Worm (Caenorhabditis elegans) whole organism, L2 larva: ENCODE measurements around the gene fbxa-96.

Source experiments
- C34F6.9 ChIP-seq: fragments of 150-350 bp; optimal IDR thresholded peaks from 2 replicates; lab custom pipeline; 2014; ENCODE audit warnings: missing biosample characterization, missing genetic modification characterization
- F13H6.1 ChIP-seq: sonication (generic microtip); optimal IDR thresholded peaks from 2 replicates; lab custom pipeline; 2016; ENCODE audit warnings: missing genetic modification characterization, missing compliant biosample characterization
- R02D3.7 ChIP-seq: fragments of 150-350 bp; optimal IDR thresholded peaks from 2 replicates; lab custom pipeline; 2014; ENCODE audit warnings: missing biosample characterization, missing genetic modification characterization
- Y55F3AM.14 ChIP-seq: fragments of 200-800 bp; sonication (Bioruptor generic); optimal IDR thresholded peaks from 2 replicates; lab custom pipeline; 2018; ENCODE audit warnings: mild to moderate bottlenecking, missing genetic modification characterization, missing compliant biosample characterization
- ZK546.5 ChIP-seq: sonication (generic microtip); optimal IDR thresholded peaks from 2 replicates; lab custom pipeline; 2017; ENCODE audit warnings: missing biosample characterization, missing genetic modification characterization
- alr-1 ChIP-seq: fragments of 150-350 bp; optimal IDR thresholded peaks from 2 replicates; lab custom pipeline; 2014; ENCODE audit warnings: missing biosample characterization, missing genetic modification characterization
- ceh-16 ChIP-seq: fragments of 150-350 bp; optimal IDR thresholded peaks from 2 replicates; lab custom pipeline; 2014; ENCODE audit warnings: missing biosample characterization, missing genetic modification characterization
- ceh-82 ChIP-seq: fragments of 150-350 bp; optimal IDR thresholded peaks from 2 replicates; lab custom pipeline; 2014; ENCODE audit warnings: missing biosample characterization, missing genetic modification characterization
- crh-2 ChIP-seq: sonication (generic microtip); optimal IDR thresholded peaks from 2 replicates; lab custom pipeline; 2017; ENCODE audit warnings: missing biosample characterization, missing genetic modification characterization
- elt-1 ChIP-seq: fragments of 150-350 bp; optimal IDR thresholded peaks from 2 replicates; lab custom pipeline; 2014; ENCODE audit warnings: missing biosample characterization, missing genetic modification characterization
- lin-11 ChIP-seq: fragments of 150-350 bp; sonication (generic microtip); optimal IDR thresholded peaks from 2 replicates; lab custom pipeline; 2014; ENCODE audit warnings: missing biosample characterization, missing genetic modification characterization, inconsistent platforms, mixed read lengths
- lin-13 ChIP-seq: fragments of 150-350 bp; optimal IDR thresholded peaks from 2 replicates; lab custom pipeline; 2014; ENCODE audit warnings: missing biosample characterization, missing genetic modification reagents, missing genetic modification characterization
- lin-39 ChIP-seq: fragments of 150-350 bp; optimal IDR thresholded peaks from 2 replicates; lab custom pipeline; 2014; ENCODE audit warnings: missing biosample characterization, missing genetic modification reagents, missing genetic modification characterization
- lsy-2 ChIP-seq, 2 experiments: fragments of 150-350 bp in 1 of 2; sonication (generic microtip) in 1 of 2; optimal IDR thresholded peaks; 2 replicates each; lab custom pipeline; 2014 to 2017; ENCODE audit warnings: missing biosample characterization in 2 of 2, missing genetic modification characterization in 2 of 2
- mab-5 ChIP-seq: fragments of 150-350 bp; optimal IDR thresholded peaks from 2 replicates; lab custom pipeline; 2014; ENCODE audit warnings: missing biosample characterization, missing genetic modification characterization
- mdl-1 ChIP-seq, 2 experiments: fragments of 150-350 bp in 1 of 2; sonication (generic microtip) in 1 of 2; optimal IDR thresholded peaks; 2 replicates each; lab custom pipeline; 2017; ENCODE audit warnings: missing biosample characterization in 2 of 2, missing genetic modification characterization in 2 of 2
- nhr-10 ChIP-seq: sonication (generic microtip); optimal IDR thresholded peaks from 2 replicates; lab custom pipeline; 2017; ENCODE audit warnings: missing biosample characterization, missing genetic modification characterization
- nhr-11 ChIP-seq: fragments of 150-350 bp; optimal IDR thresholded peaks from 2 replicates; lab custom pipeline; 2014; ENCODE audit warnings: missing biosample characterization, missing genetic modification characterization
- nhr-129 ChIP-seq: fragments of 150-350 bp; optimal IDR thresholded peaks from 2 replicates; lab custom pipeline; 2014; ENCODE audit warnings: missing biosample characterization, missing genetic modification characterization
- nhr-21 ChIP-seq: fragments of 150-350 bp; optimal IDR thresholded peaks from 2 replicates; lab custom pipeline; 2014; ENCODE audit warnings: missing biosample characterization, missing genetic modification characterization
- nhr-237 ChIP-seq: fragments of 150-350 bp; optimal IDR thresholded peaks from 2 replicates; lab custom pipeline; 2014; ENCODE audit warnings: missing biosample characterization, missing genetic modification characterization
- nhr-25 ChIP-seq: fragments of 150-350 bp; sonication (generic microtip); optimal IDR thresholded peaks from 3 replicates; lab custom pipeline; 2014; ENCODE audit warnings: missing biosample characterization, missing genetic modification characterization
- nhr-77 ChIP-seq: fragments of 150-350 bp; optimal IDR thresholded peaks from 2 replicates; lab custom pipeline; 2014; ENCODE audit warnings: missing biosample characterization, missing genetic modification characterization
- peb-1 ChIP-seq: fragments of 150-350 bp; optimal IDR thresholded peaks from 2 replicates; lab custom pipeline; 2014; ENCODE audit warnings: missing biosample characterization, missing genetic modification characterization
- sem-4 ChIP-seq: fragments of 150-350 bp; optimal IDR thresholded peaks from 2 replicates; lab custom pipeline; 2014; ENCODE audit warnings: missing biosample characterization, missing genetic modification reagents, missing genetic modification characterization
- skn-1 ChIP-seq: sonication (generic microtip); optimal IDR thresholded peaks from 2 replicates; lab custom pipeline; 2017; ENCODE audit warnings: missing biosample characterization, missing genetic modification characterization
- sma-3 ChIP-seq: sonication (generic microtip); optimal IDR thresholded peaks from 2 replicates; lab custom pipeline; 2016; ENCODE audit warnings: missing genetic modification reagents, missing genetic modification characterization, missing compliant biosample characterization
- sma-9 ChIP-seq, 2 experiments: fragments of 150-350 bp in 1 of 2; sonication (generic microtip) in 1 of 2; optimal IDR thresholded peaks; 2 replicates each; lab custom pipeline; 2014 to 2016; ENCODE audit warnings: missing genetic modification characterization in 2 of 2, mild to moderate bottlenecking in 1 of 2, missing biosample characterization in 1 of 2, missing compliant biosample characterization in 1 of 2, missing genetic modification reagents in 1 of 2, moderate library complexity in 1 of 2
- snpc-4 ChIP-seq: fragments of 150-350 bp; optimal IDR thresholded peaks from 2 replicates; lab custom pipeline; 2014; ENCODE audit warnings: missing biosample characterization, missing genetic modification characterization
- unc-55 ChIP-seq: fragments of 150-350 bp; sonication (generic microtip); optimal IDR thresholded peaks from 3 replicates; lab custom pipeline; 2014; ENCODE audit warnings: missing biosample characterization, missing genetic modification reagents, missing genetic modification characterization
- zag-1 ChIP-seq: fragments of 150-350 bp; optimal IDR thresholded peaks from 2 replicates; lab custom pipeline; 2014; ENCODE audit warnings: missing biosample characterization, missing genetic modification characterization
- ztf-1 ChIP-seq: fragments of 200-800 bp; sonication (Bioruptor generic); conservative IDR thresholded peaks from 2 replicates; pipeline ENCODE4 v1.3.6; 2022; ENCODE audit warnings: missing genetic modification characterization, missing compliant biosample characterization
- ztf-11 ChIP-seq: sonication (generic microtip); optimal IDR thresholded peaks from 2 replicates; lab custom pipeline; 2017; ENCODE audit warnings: missing biosample characterization, missing genetic modification characterization
- ztf-4 ChIP-seq: fragments of 150-350 bp; optimal IDR thresholded peaks from 2 replicates; lab custom pipeline; 2014; ENCODE audit warnings: missing biosample characterization, missing genetic modification characterization

The fbxa-96 gene

DNA sequence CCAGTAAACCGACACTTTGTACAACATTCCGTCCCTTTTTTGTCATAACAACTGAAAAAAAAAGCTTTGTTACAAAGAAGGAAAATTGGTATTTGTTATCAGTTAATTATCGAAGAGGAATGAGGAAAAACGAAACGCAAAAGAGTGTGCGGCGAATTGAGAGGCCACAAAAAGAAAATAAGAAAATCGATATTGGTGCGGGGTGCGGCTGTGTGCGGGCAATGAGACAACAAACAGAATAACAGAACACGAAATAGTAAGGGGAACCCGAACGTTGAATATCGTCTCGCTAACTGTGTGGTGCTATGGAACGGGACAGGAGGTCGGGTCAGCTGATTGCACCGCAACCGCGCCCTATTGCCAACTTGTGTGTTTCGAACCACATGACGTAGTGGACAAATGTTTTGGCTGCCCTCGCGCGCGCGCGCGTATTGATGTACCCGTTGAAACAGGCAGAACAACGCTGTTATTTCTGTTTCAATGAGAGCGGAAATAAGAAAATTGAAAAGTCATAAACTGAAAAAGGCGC lies 19.6 kb downstream of the fbxa-96 start, which contains the start of gene C18B12.4 (continued):
- TF ChIP-seq nhr-237 (tag; lab: Kevin White, UChicago) (no peak), nhr-21 (peak; percentile 79), ztf-11 (tag; lab: Kevin White, UChicago) (no peak), ZK546.5 (tag; lab: Kevin White, UChicago) (no peak), lin-13 (peak; percentile 72), Y55F3AM.14 (GFP tag; lab: Kevin White, UChicago) (peak; percentile 85), mdl-1 (tag; optimal IDR thresholded peaks at IDR 0.05; lab: Kevin White, UChicago) (peak; percentile 22 to 83), elt-1 (tag; lab: Kevin White, UChicago) (no peak), nhr-77 (tag; lab: Kevin White, UChicago) (no peak), crh-2 (peak; percentile 91), sma-3 (GFP tag; lab: Kevin White, UChicago) (peak; percentile 88), sem-4 (tag; lab: Kevin White, UChicago) (peak; percentile 79), C34F6.9 (tag; lab: Kevin White, UChicago) (peak; percentile 90), skn-1 (no peak)

DNA sequence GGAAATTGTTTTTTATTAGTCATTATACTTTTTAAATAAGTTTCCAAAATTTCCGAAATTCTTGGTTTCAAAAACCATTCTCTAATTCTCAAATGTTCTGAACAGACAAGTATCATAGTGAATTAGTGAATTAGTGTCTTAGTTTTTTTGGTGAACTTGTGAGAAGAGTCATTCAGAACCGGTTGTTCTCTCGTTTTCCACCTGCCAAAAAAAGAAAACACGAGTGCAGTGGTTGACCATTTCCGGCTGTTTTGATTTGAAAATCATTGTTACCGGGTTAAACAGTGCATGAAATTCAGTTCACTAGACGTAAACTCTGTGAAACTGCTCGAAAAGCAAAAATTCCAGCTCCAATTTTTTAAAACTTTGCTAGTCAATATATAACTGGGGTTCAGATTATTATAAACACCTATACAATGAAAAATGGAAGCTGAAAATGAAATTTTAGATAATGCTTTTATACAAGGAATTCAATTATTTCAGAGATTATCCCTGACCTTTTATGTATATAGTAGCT lies 20.4 kb downstream of the fbxa-96 start:
- TF ChIP-seq sma-9 (GFP tag; optimal IDR thresholded peaks at IDR 0.05; lab: Kevin White, UChicago) (peak; percentile 6), sma-9 (tag; optimal IDR thresholded peaks at IDR 0.05; lab: Kevin White, UChicago) (no peak), alr-1 (tag; lab: Kevin White, UChicago) (no peak)

DNA sequence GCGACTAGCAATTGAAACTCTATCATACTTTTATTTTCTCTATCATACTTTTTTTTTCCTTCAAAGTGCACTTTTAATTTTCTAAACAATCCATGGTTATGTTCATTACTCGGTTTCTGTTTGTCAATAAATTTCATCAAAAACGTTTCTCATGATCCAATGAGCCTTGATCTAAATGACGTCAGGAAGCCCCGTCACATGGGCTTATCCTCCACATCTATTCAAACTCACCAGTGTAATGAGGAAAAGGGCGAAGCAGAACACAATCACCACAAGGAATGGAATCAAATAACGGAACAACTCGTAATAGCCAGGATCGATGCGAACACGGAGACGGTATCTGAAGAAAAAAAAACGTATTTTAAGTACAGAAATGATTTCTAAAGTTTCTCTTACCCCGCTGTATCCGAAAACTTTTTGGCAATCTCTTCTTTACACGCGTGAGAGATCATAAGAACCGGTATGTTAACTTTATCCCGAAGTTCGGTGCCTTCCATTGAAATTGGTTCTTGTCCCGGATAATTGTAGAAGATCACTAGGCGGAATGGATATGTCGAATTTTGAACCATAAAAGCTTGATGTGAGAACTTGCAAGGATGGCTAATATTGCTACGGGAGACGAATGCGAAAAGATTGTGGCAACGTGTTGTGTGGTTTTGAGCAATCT lies 21.0 kb downstream of the fbxa-96 start:
- no peak for TF ChIP-seq ztf-1
- TF ChIP-seq mdl-1 (tag; optimal IDR thresholded peaks at IDR 0.05; lab: Kevin White, UChicago) = no peak
- TF ChIP-seq mab-5 (tag; lab: Kevin White, UChicago) = no peak
- TF ChIP-seq lin-11 = no peak
- peak in 1 of 2 experiments; percentile 34 for TF ChIP-seq lsy-2 (tag; optimal IDR thresholded peaks at IDR 0.05; lab: Kevin White, UChicago)
- no peak for TF ChIP-seq snpc-4
- TF ChIP-seq peb-1 (tag; lab: Kevin White, UChicago) = no peak
- no peak for TF ChIP-seq sma-3 (GFP tag; lab: Kevin White, UChicago)
- TF ChIP-seq ceh-82 = no peak
- no peak for TF ChIP-seq nhr-10
- TF ChIP-seq C34F6.9 (tag; lab: Kevin White, UChicago) = peak; percentile 25
- no peak for TF ChIP-seq ztf-4
- no peak for TF ChIP-seq nhr-25 (tag; lab: Kevin White, UChicago)
- peak; percentile 53 for TF ChIP-seq sma-9 (GFP tag; optimal IDR thresholded peaks at IDR 0.05; lab: Kevin White, UChicago)
- no peak for TF ChIP-seq sma-9 (tag; optimal IDR thresholded peaks at IDR 0.05; lab: Kevin White, UChicago)
- no peak for TF ChIP-seq nhr-11 (tag; lab: Kevin White, UChicago)
- TF ChIP-seq nhr-129 (tag; lab: Kevin White, UChicago) = peak; percentile 51
- TF ChIP-seq lin-39 (tag; lab: Kevin White, UChicago) = no peak

DNA sequence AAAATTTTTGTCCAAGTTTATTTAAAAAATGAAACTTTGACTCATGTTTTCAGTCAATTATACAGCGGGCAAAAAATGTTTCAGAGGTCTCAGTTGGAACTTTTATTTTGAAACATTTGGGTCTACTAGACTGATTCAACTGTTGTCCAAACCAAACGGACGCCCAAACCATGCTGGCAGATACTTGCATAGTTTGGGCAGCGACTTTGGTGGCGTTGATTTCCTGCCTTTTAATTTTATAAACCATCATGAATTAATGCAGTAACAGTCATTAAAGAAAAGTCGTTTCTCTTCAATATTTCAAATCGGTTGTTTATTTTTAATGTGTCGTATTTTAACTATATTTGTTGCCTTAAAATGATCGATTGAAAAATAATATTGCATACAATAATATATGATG lies 23.9 kb downstream of the fbxa-96 start:
- TF ChIP-seq ztf-4 = peak; percentile 16
- TF ChIP-seq lsy-2 (tag; optimal IDR thresholded peaks at IDR 0.05; lab: Kevin White, UChicago) = peak in 1 of 2 experiments; percentile 6
- TF ChIP-seq R02D3.7 (tag; lab: Kevin White, UChicago) = no peak
- peak; percentile 30 for TF ChIP-seq nhr-25 (tag; lab: Kevin White, UChicago)

DNA sequence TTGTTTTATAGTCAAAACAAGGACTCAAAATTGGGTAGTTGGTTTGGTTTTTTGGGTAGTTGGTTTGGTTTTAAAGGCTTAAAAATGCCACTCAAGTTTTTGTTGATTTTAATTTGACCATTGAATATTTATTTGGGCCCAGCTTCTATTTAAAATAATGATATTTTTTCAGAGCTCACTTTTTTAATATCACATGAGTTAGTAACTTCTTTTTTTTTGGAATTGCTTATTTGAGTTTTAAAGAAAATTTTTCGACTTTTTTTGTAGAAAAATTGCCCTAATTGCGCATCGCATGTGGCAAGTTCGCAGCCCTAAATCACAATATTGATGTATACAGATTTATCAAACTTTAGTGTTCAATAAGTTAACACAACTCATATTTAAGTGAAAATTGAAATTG lies 24.5 kb downstream of the fbxa-96 start:
- TF ChIP-seq ceh-82 (no peak), ztf-1 (no peak), R02D3.7 (tag; lab: Kevin White, UChicago) (no peak), alr-1 (tag; lab: Kevin White, UChicago) (no peak), crh-2 (no peak), F13H6.1 (no peak), unc-55 (GFP tag; lab: Kevin White, UChicago) (no peak), ceh-16 (tag; lab: Kevin White, UChicago) (no peak), nhr-129 (tag; lab: Kevin White, UChicago) (no peak), sma-9 (GFP tag; optimal IDR thresholded peaks at IDR 0.05; lab: Kevin White, UChicago) (no peak), sma-9 (tag; optimal IDR thresholded peaks at IDR 0.05; lab: Kevin White, UChicago) (no peak), ZK546.5 (tag; lab: Kevin White, UChicago) (no peak), zag-1 (tag; lab: Kevin White, UChicago) (no peak), lin-39 (tag; lab: Kevin White, UChicago) (no peak), lsy-2 (tag; optimal IDR thresholded peaks at IDR 0.05; lab: Kevin White, UChicago) (no peak)
